Fruit fly (Drosophila melanogaster) whole organism, embryonic: ENCODE measurements around the gene Faa.

Experiments used
- B-H2 ChIP-seq: fragments of 200-800 bp; sonication (Bioruptor generic); optimal IDR thresholded peaks from 2 replicates; lab custom pipeline; 2018; ENCODE audit warnings: missing biosample characterization, mild to moderate bottlenecking, missing genetic modification characterization
- BEAF-32 ChIP-seq: fragments of 200-800 bp; sonication (Bioruptor generic); optimal IDR thresholded peaks from 3 replicates; lab custom pipeline; 2017; ENCODE audit warnings: missing biosample characterization, missing genetic modification characterization, mild to moderate bottlenecking, moderate library complexity, missing genetic modification reagents
- Bgb ChIP-seq: fragments of 200-800 bp; sonication (Bioruptor generic); IDR thresholded peaks from 2 replicates; pipeline ENCODE4 v1.3.6; 2022; ENCODE audit warnings: missing biosample characterization, missing genetic modification characterization; ENCODE audit not compliant: partially characterized antibody
- Blimp-1 ChIP-seq: fragments of 200-800 bp; sonication (Bioruptor generic); optimal IDR thresholded peaks from 3 replicates; lab custom pipeline; 2018; ENCODE audit warnings: missing biosample characterization, missing genetic modification characterization, mild to moderate bottlenecking, moderate library complexity, missing genetic modification reagents
- CG11247 ChIP-seq: fragments of 200-800 bp; sonication (Bioruptor generic); IDR thresholded peaks from 2 replicates; pipeline ENCODE4 v1.3.6; 2022; ENCODE audit warnings: missing biosample characterization, missing genetic modification characterization
- CG11456 ChIP-seq: fragments of 200-800 bp; sonication (Bioruptor generic); IDR thresholded peaks from 3 replicates; pipeline ENCODE4 v1.3.6; 2022; ENCODE audit warnings: missing biosample characterization, missing genetic modification characterization
- CG13624 ChIP-seq: fragments of 200-800 bp; sonication (Bioruptor generic); optimal IDR thresholded peaks from 2 replicates; lab custom pipeline; 2016; ENCODE audit warnings: missing biosample characterization, missing genetic modification characterization
- CG14667 ChIP-seq: fragments of 200-800 bp; sonication (Bioruptor generic); IDR thresholded peaks from 2 replicates; pipeline ENCODE4 v1.3.6; 2022; ENCODE audit warnings: missing biosample characterization, missing genetic modification characterization
- CG15514 ChIP-seq: fragments of 200-800 bp; sonication (Bioruptor generic); optimal IDR thresholded peaks from 3 replicates; lab custom pipeline; 2017; ENCODE audit warnings: missing biosample characterization, missing genetic modification characterization, mild to moderate bottlenecking, moderate library complexity, missing genetic modification reagents
- CG1602 ChIP-seq: fragments of 200-800 bp; sonication (Bioruptor generic); optimal IDR thresholded peaks from 3 replicates; lab custom pipeline; 2016; ENCODE audit warnings: missing biosample characterization, missing genetic modification characterization
- CG18262 ChIP-seq: fragments of 200-800 bp; optimal IDR thresholded peaks from 3 replicates; lab custom pipeline; 2019; ENCODE audit warnings: missing biosample characterization, mild to moderate bottlenecking, missing genetic modification characterization, moderate library complexity
- CG32772 ChIP-seq: fragments of 200-800 bp; sonication (Bioruptor generic); IDR thresholded peaks from 2 replicates; pipeline ENCODE4 v1.3.6; 2022; ENCODE audit warnings: missing biosample characterization, missing genetic modification characterization
- CG43689 ChIP-seq: fragments of 200-800 bp; sonication (Bioruptor generic); IDR thresholded peaks from 2 replicates; pipeline ENCODE4 v1.3.6; 2022; ENCODE audit warnings: missing biosample characterization, missing genetic modification characterization
- CG6683 ChIP-seq: fragments of 200-800 bp; sonication (Bioruptor generic); optimal IDR thresholded peaks from 2 replicates; lab custom pipeline; 2017; ENCODE audit warnings: missing biosample characterization, mild to moderate bottlenecking, missing genetic modification characterization, missing genetic modification reagents
- CG6689 ChIP-seq: fragments of 200-800 bp; sonication (Bioruptor generic); IDR thresholded peaks from 2 replicates; pipeline ENCODE4 v1.3.6; 2022; ENCODE audit warnings: missing biosample characterization, missing genetic modification characterization
- CG6813 ChIP-seq: fragments of 200-800 bp; sonication (Bioruptor generic); optimal IDR thresholded peaks from 2 replicates; lab custom pipeline; 2017; ENCODE audit warnings: missing biosample characterization, missing genetic modification characterization, mild to moderate bottlenecking, moderate library complexity, missing genetic modification reagents
- CG7786 ChIP-seq: fragments of 200-800 bp; sonication (Bioruptor generic); optimal IDR thresholded peaks from 2 replicates; lab custom pipeline; 2016; ENCODE audit warnings: missing biosample characterization, missing genetic modification characterization
- CG8290 ChIP-seq, 3 experiments: fragments of 200-800 bp; sonication (Bioruptor generic); optimal IDR thresholded peaks; 2 replicates each; lab custom pipeline; 2016 to 2019; ENCODE audit warnings: missing biosample characterization in 3 of 3, missing genetic modification characterization in 3 of 3, mild to moderate bottlenecking in 2 of 3, moderate library complexity in 1 of 3
- CG8388 ChIP-seq: fragments of 200-800 bp; sonication (Bioruptor generic); optimal IDR thresholded peaks from 2 replicates; lab custom pipeline; 2019; ENCODE audit warnings: missing biosample characterization, mild to moderate bottlenecking, missing genetic modification characterization, moderate library complexity
- CG9727 ChIP-seq: fragments of 200-800 bp; sonication (Bioruptor generic); optimal IDR thresholded peaks from 3 replicates; lab custom pipeline; 2017; ENCODE audit warnings: missing biosample characterization, mild to moderate bottlenecking, missing genetic modification characterization
- Dll ChIP-seq: fragments of 200-800 bp; sonication (Bioruptor generic); IDR thresholded peaks from 4 replicates; pipeline ENCODE4 v1.3.6; 2022; ENCODE audit warnings: missing biosample characterization, missing genetic modification characterization; ENCODE audit not compliant: partially characterized antibody
- E2f2 ChIP-seq: fragments of 200-800 bp; sonication (Bioruptor generic); IDR thresholded peaks from 2 replicates; pipeline ENCODE4 v1.3.6; 2022; ENCODE audit warnings: missing biosample characterization, missing genetic modification characterization
- Hand ChIP-seq: fragments of 200-800 bp; sonication (Bioruptor generic); optimal IDR thresholded peaks from 2 replicates; lab custom pipeline; 2017; ENCODE audit warnings: mild to moderate bottlenecking, missing biosample characterization, missing genetic modification reagents, missing genetic modification characterization
- NC2α ChIP-seq: fragments of 200-800 bp; sonication (Bioruptor generic); optimal IDR thresholded peaks from 2 replicates; lab custom pipeline; 2016; ENCODE audit warnings: missing biosample characterization, missing genetic modification characterization
- Rfx ChIP-seq: fragments of 200-800 bp; sonication (Bioruptor generic); IDR thresholded peaks from 2 replicates; pipeline ENCODE4 v1.3.6; 2022; ENCODE audit warnings: missing biosample characterization, missing genetic modification characterization
- Taf1 ChIP-seq: fragments of 200-800 bp; sonication (Bioruptor generic); IDR thresholded peaks from 2 replicates; pipeline ENCODE4 v1.3.6; 2022; ENCODE audit warnings: missing biosample characterization, missing genetic modification characterization
- Tbp ChIP-seq: fragments of >200 bp; optimal IDR thresholded peaks from 2 replicates; lab custom pipeline; 2018; ENCODE audit warnings: missing biosample characterization, missing genetic modification characterization
- Vsx1 ChIP-seq: fragments of 200-800 bp; sonication (Bioruptor generic); optimal IDR thresholded peaks from 2 replicates; lab custom pipeline; 2017; ENCODE audit warnings: missing biosample characterization, mild to moderate bottlenecking, missing genetic modification characterization, missing genetic modification reagents
- al ChIP-seq: fragments of 200-800 bp; sonication (Bioruptor generic); IDR thresholded peaks from 2 replicates; pipeline ENCODE4 v1.3.6; 2022; ENCODE audit warnings: missing biosample characterization, missing genetic modification characterization
- aop ChIP-seq: fragments of 200-800 bp; sonication (Bioruptor generic); IDR thresholded peaks from 2 replicates; pipeline ENCODE4 v1.3.6; 2022; ENCODE audit warnings: missing biosample characterization, missing genetic modification characterization
- bcd ChIP-seq: fragments of 200-800 bp; sonication (Bioruptor generic); optimal IDR thresholded peaks from 2 replicates; lab custom pipeline; 2017; ENCODE audit warnings: missing biosample characterization, mild to moderate bottlenecking, missing genetic modification characterization
- bowl ChIP-seq: fragments of 200-800 bp; sonication (Bioruptor generic); IDR thresholded peaks from 2 replicates; pipeline ENCODE4 v1.3.6; 2022; ENCODE audit warnings: missing biosample characterization, missing genetic modification characterization
- btn ChIP-seq: fragments of 200-800 bp; sonication (Bioruptor generic); optimal IDR thresholded peaks from 2 replicates; lab custom pipeline; 2016; ENCODE audit warnings: missing biosample characterization, missing genetic modification characterization
- chinmo ChIP-seq: fragments of 200-800 bp; sonication (Bioruptor generic); IDR thresholded peaks from 4 replicates; pipeline ENCODE4 v1.3.6; 2022; ENCODE audit warnings: missing biosample characterization, missing genetic modification characterization; ENCODE audit not compliant: partially characterized antibody
- ci ChIP-seq: fragments of 200-800 bp; sonication (Bioruptor generic); IDR thresholded peaks from 3 replicates; pipeline ENCODE4 v1.3.6; 2022; ENCODE audit warnings: missing biosample characterization, missing genetic modification characterization
- corto ChIP-seq: fragments of 200-800 bp; sonication (Bioruptor generic); optimal IDR thresholded peaks from 2 replicates; lab custom pipeline; 2016; ENCODE audit warnings: missing biosample characterization, mild to moderate bottlenecking, missing genetic modification characterization, moderate library complexity
- dati ChIP-seq: fragments of 200-800 bp; sonication (Bioruptor generic); IDR thresholded peaks from 2 replicates; pipeline ENCODE4 v1.3.6; 2022; ENCODE audit warnings: missing biosample characterization, missing genetic modification characterization
- grau ChIP-seq: fragments of 200-800 bp; optimal IDR thresholded peaks from 3 replicates; lab custom pipeline; 2019; ENCODE audit warnings: missing biosample characterization, mild to moderate bottlenecking, missing genetic modification characterization, moderate library complexity
- inv ChIP-seq: fragments of 200-800 bp; sonication (Bioruptor generic); IDR thresholded peaks from 2 replicates; pipeline ENCODE4 v1.3.6; 2022; ENCODE audit warnings: missing biosample characterization, missing genetic modification characterization; ENCODE audit not compliant: partially characterized antibody
- kay ChIP-seq: fragments of 200-800 bp; sonication (Bioruptor generic); optimal IDR thresholded peaks from 2 replicates; lab custom pipeline; 2016; ENCODE audit warnings: missing biosample characterization, missing genetic modification characterization
- klu ChIP-seq: fragments of 200-800 bp; sonication (Bioruptor generic); IDR thresholded peaks from 2 replicates; pipeline ENCODE4 v1.3.6; 2022; ENCODE audit warnings: missing biosample characterization, missing genetic modification characterization
- lab ChIP-seq: fragments of 200-800 bp; sonication (Bioruptor generic); optimal IDR thresholded peaks from 3 replicates; lab custom pipeline; 2017; ENCODE audit warnings: missing biosample characterization, missing genetic modification characterization, mild to moderate bottlenecking, moderate library complexity, missing genetic modification reagents
- lola ChIP-seq, 3 experiments: fragments of >200 bp in 2 of 3; fragments of 200-800 bp in 1 of 3; sonication (Bioruptor generic) in 1 of 3; optimal IDR thresholded peaks; 2 replicates each; lab custom pipeline; 2017 to 2019; ENCODE audit warnings: missing biosample characterization in 3 of 3, missing genetic modification characterization in 3 of 3, mild to moderate bottlenecking in 1 of 3, moderate library complexity in 1 of 3
- org-1 ChIP-seq: fragments of 200-800 bp; sonication (Bioruptor generic); optimal IDR thresholded peaks from 2 replicates; lab custom pipeline; 2017; ENCODE audit warnings: missing biosample characterization, missing genetic modification characterization
- otp ChIP-seq: fragments of 200-800 bp; sonication (Bioruptor generic); IDR thresholded peaks from 3 replicates; pipeline ENCODE4, ENCODE4 v1.3.6; 2022; ENCODE audit warnings: missing biosample characterization, missing genetic modification characterization
- ro ChIP-seq: fragments of 200-800 bp; sonication (Bioruptor generic); IDR thresholded peaks from 2 replicates; pipeline ENCODE4 v1.3.6; 2022; ENCODE audit warnings: missing biosample characterization, missing genetic modification characterization
- seq ChIP-seq: fragments of 200-800 bp; sonication (Bioruptor generic); IDR thresholded peaks from 2 replicates; pipeline ENCODE4 v1.3.6; 2022; ENCODE audit warnings: missing biosample characterization, missing genetic modification characterization
- slp2 ChIP-seq: fragments of 200-800 bp; sonication (Bioruptor generic); optimal IDR thresholded peaks from 2 replicates; lab custom pipeline; 2016; ENCODE audit warnings: missing biosample characterization, missing genetic modification characterization
- tup ChIP-seq: fragments of 200-800 bp; sonication (Bioruptor generic); optimal IDR thresholded peaks from 2 replicates; lab custom pipeline; 2016; ENCODE audit warnings: missing biosample characterization, mild to moderate bottlenecking, missing genetic modification characterization, moderate library complexity
- tx ChIP-seq: fragments of 200-800 bp; sonication (Bioruptor generic); optimal IDR thresholded peaks from 2 replicates; lab custom pipeline; 2016; ENCODE audit warnings: missing biosample characterization, missing genetic modification characterization

The Faa gene

dm6 chr3L:4070996-4071379 is 2.8 kb downstream of the Faa start (continued):
- peak; percentile 22 for TF ChIP-seq CG18262 (tag; lab: Kevin White, UChicago)
- TF ChIP-seq btn (GFP tag; lab: Kevin White, UChicago): no peak
- peak; percentile 38; the same call in 1 of the 2 replicates for TF ChIP-seq klu (GFP tag; lab: Robert Waterston, UW)
- TF ChIP-seq CG14667 (GFP tag; lab: Robert Waterston, UW): peak; percentile 67
- peak; percentile 50 for TF ChIP-seq CG15514
- TF ChIP-seq corto (GFP tag; lab: Kevin White, UChicago): peak; percentile 85
- no peak for TF ChIP-seq org-1 (GFP tag; lab: Kevin White, UChicago)
- TF ChIP-seq CG9727: no peak
- TF ChIP-seq ci (GFP tag; lab: Robert Waterston, UW): peak; percentile 86
- TF ChIP-seq otp (GFP tag; lab: Robert Waterston, UW): peak; percentile 64; the same call in 1 of the 3 replicates
- no peak for TF ChIP-seq Vsx1
- peak; percentile 29; the same call in 1 of the 2 replicates for TF ChIP-seq bowl
- TF ChIP-seq CG32772 (GFP tag; lab: Robert Waterston, UW): peak; percentile 69
- TF ChIP-seq bcd (GFP tag; lab: Kevin White, UChicago): peak; percentile 39
- TF ChIP-seq CG8290 (GFP tag; optimal IDR thresholded peaks at IDR 0.05; lab: Kevin White, UChicago): no peak
- TF ChIP-seq CG8290 (tag; optimal IDR thresholded peaks at IDR 0.05; lab: Kevin White, UChicago): peak in 1 of 2 experiments; percentile 95
- no peak for TF ChIP-seq slp2
- peak; percentile 46; the same call in 1 of the 2 replicates for TF ChIP-seq al
- no peak for TF ChIP-seq NC2α (GFP tag; lab: Kevin White, UChicago)
- TF ChIP-seq lola (GFP tag; optimal IDR thresholded peaks at IDR 0.05; lab: Kevin White, UChicago): no peak
- no peak for TF ChIP-seq Tbp (GFP tag; lab: Kevin White, UChicago)
- no peak for TF ChIP-seq kay
- TF ChIP-seq seq: peak; percentile 57
- TF ChIP-seq CG1602: peak; percentile 49
- TF ChIP-seq CG6683 (GFP tag; lab: Kevin White, UChicago): peak; percentile 7
- no peak for TF ChIP-seq tx (GFP tag; lab: Kevin White, UChicago)
- no peak for TF ChIP-seq inv (GFP tag; lab: Robert Waterston, UW)
- TF ChIP-seq CG7786: peak; percentile 26
- TF ChIP-seq Dll (GFP tag; lab: Robert Waterston, UW): no peak
- TF ChIP-seq BEAF-32 (GFP tag; lab: Kevin White, UChicago): no peak
- TF ChIP-seq Rfx: peak; percentile 80
- peak; percentile 67 for TF ChIP-seq CG11247
- TF ChIP-seq Hand (GFP tag; lab: Kevin White, UChicago): no peak
- TF ChIP-seq grau (tag; lab: Kevin White, UChicago): peak; percentile 42
- peak; percentile 58; the same call in 1 of the 2 replicates for TF ChIP-seq dati (GFP tag; lab: Robert Waterston, UW)
- peak; percentile 61 for TF ChIP-seq CG6813 (GFP tag; lab: Kevin White, UChicago)
- peak; percentile 33 for TF ChIP-seq tup
- TF ChIP-seq CG11456 (GFP tag; lab: Robert Waterston, UW): peak; percentile 79
- TF ChIP-seq CG43689 (GFP tag; lab: Robert Waterston, UW): peak; percentile 55
- TF ChIP-seq ro (GFP tag; lab: Robert Waterston, UW): peak; percentile 28; the same call in 1 of the 2 replicates
- TF ChIP-seq B-H2 (GFP tag; lab: Kevin White, UChicago): no peak
- no peak for TF ChIP-seq CG13624 (GFP tag; lab: Kevin White, UChicago)
- no peak for TF ChIP-seq Bgb
- peak; percentile 70 for TF ChIP-seq CG6689 (GFP tag; lab: Robert Waterston, UW)
- TF ChIP-seq chinmo (GFP tag; lab: Robert Waterston, UW): no peak
- no peak for TF ChIP-seq E2f2 (GFP tag; lab: Robert Waterston, UW)
- peak; percentile 56 for TF ChIP-seq Blimp-1
- TF ChIP-seq CG8388 (GFP tag; lab: Kevin White, UChicago): peak; percentile 37
- 0 out of 2 replicates have a peak, but pooled peaks have one; percentile 33 for TF ChIP-seq aop (GFP tag; lab: Robert Waterston, UW)
- peak; percentile 55 for TF ChIP-seq lab (GFP tag; lab: Kevin White, UChicago)
- peak; percentile 54; the same call in 1 of the 2 replicates for TF ChIP-seq Taf1 (GFP tag; lab: Robert Waterston, UW)
